Fruit fly (Drosophila melanogaster): ENCODE measurements around the gene Sec8.

dm6 chr3R:5727724-5728365 lies 31.0 kb downstream of the Sec8 start:
- TF ChIP-seq cnc (optimal IDR thresholded peaks at IDR 0.05) = no peak
- no peak for TF ChIP-seq Clk (GFP tag; optimal IDR thresholded peaks at IDR 0.05)
- no peak for TF ChIP-seq CG1620 (GFP tag; optimal IDR thresholded peaks at IDR 0.05)
- TF ChIP-seq kay (GFP tag; ENCODE audit: borderline replicate concordance) = no peak
- no peak for TF ChIP-seq CG12768 (GFP tag; optimal IDR thresholded peaks at IDR 0.05)
- TF ChIP-seq pad (GFP tag; optimal IDR thresholded peaks at IDR 0.05) = no peak
- TF ChIP-seq tj (GFP tag; optimal IDR thresholded peaks at IDR 0.05) = no peak
- TF ChIP-seq Crg-1 (GFP tag; optimal IDR thresholded peaks at IDR 0.05) = no peak
- no peak for TF ChIP-seq CG7101 (tag; optimal IDR thresholded peaks at IDR 0.05)
- no peak for TF ChIP-seq CG5204 (GFP tag; optimal IDR thresholded peaks at IDR 0.05)
- TF ChIP-seq CG7045 (GFP tag; optimal IDR thresholded peaks at IDR 0.05) = no peak
- TF ChIP-seq Hr96 (GFP tag; optimal IDR thresholded peaks at IDR 0.05) = no peak
- no peak for TF ChIP-seq bab1 (GFP tag; optimal IDR thresholded peaks at IDR 0.05)
- TF ChIP-seq Mnt (GFP tag; optimal IDR thresholded peaks at IDR 0.05) = no peak
